Fruit fly (Drosophila melanogaster): Measurements from ENCODE around the gene CG9107.

dm6 chr2L:5978333-5979054, 45.8 kb downstream of the CG9107 start:
- TF ChIP-seq CG8478 (optimal IDR thresholded peaks at IDR 0.05) = no peak
- no peak for TF ChIP-seq CTCF (optimal IDR thresholded peaks at IDR 0.05)

Data from S2 (cell line).